Fruit fly (Drosophila melanogaster) whole organism, pupa: ENCODE data around the gene CG4069.

Experiments used
- CG10348 ChIP-seq: fragments of 200-800 bp; sonication (Bioruptor generic); IDR thresholded peaks from 2 replicates; pipeline ENCODE4 v1.3.6; 2022; ENCODE audit warnings: missing biosample characterization, missing genetic modification characterization
- CG12605 ChIP-seq: fragments of 200-800 bp; sonication (Bioruptor generic); IDR thresholded peaks from 2 replicates; pipeline ENCODE4 v1.3.6; 2022; ENCODE audit warnings: missing biosample characterization, missing genetic modification characterization
- CG13204 ChIP-seq: fragments of 200-800 bp; sonication (Bioruptor generic); optimal IDR thresholded peaks from 2 replicates; lab custom pipeline; 2018; ENCODE audit warnings: missing biosample characterization, mild to moderate bottlenecking, missing genetic modification characterization, moderate library complexity
- CG14655 ChIP-seq: fragments of 200-800 bp; sonication (Bioruptor generic); optimal IDR thresholded peaks from 3 replicates; lab custom pipeline; 2017; ENCODE audit warnings: mild to moderate bottlenecking, missing biosample characterization, missing genetic modification reagents, missing genetic modification characterization
- CG15710 ChIP-seq: fragments of 200-800 bp; sonication (Bioruptor generic); optimal IDR thresholded peaks from 2 replicates; lab custom pipeline; 2018; ENCODE audit warnings: missing biosample characterization, mild to moderate bottlenecking, missing genetic modification characterization, moderate library complexity
- CG17806 ChIP-seq: fragments of 200-800 bp; sonication (Bioruptor generic); optimal IDR thresholded peaks from 2 replicates; lab custom pipeline; 2018; ENCODE audit warnings: missing biosample characterization, mild to moderate bottlenecking, missing genetic modification characterization, moderate library complexity
- CG32121 ChIP-seq: fragments of 200-800 bp; sonication (Bioruptor generic); IDR thresholded peaks from 2 replicates; pipeline ENCODE4 v1.3.6; 2022; ENCODE audit warnings: missing biosample characterization, missing genetic modification characterization
- CG34367 ChIP-seq: fragments of 200-800 bp; sonication (Bioruptor generic); optimal IDR thresholded peaks from 2 replicates; lab custom pipeline; 2018; ENCODE audit warnings: missing biosample characterization, mild to moderate bottlenecking, missing genetic modification characterization
- CG4496 ChIP-seq: fragments of 200-800 bp; sonication (Bioruptor generic); IDR thresholded peaks from 3 replicates; pipeline ENCODE4 v1.3.6; 2022; ENCODE audit warnings: missing biosample characterization, missing genetic modification characterization
- CG8159 ChIP-seq: fragments of 200-800 bp; sonication (Bioruptor generic); optimal IDR thresholded peaks from 3 replicates; lab custom pipeline; 2018; ENCODE audit warnings: missing biosample characterization, mild to moderate bottlenecking, missing genetic modification characterization, moderate library complexity
- CG8301 ChIP-seq: fragments of 200-800 bp; sonication (Bioruptor generic); optimal IDR thresholded peaks from 2 replicates; lab custom pipeline; 2018; ENCODE audit warnings: missing biosample characterization, mild to moderate bottlenecking, missing genetic modification characterization
- CG9948 ChIP-seq: fragments of 200-800 bp; sonication (Bioruptor generic); optimal IDR thresholded peaks from 2 replicates; lab custom pipeline; 2018; ENCODE audit warnings: missing biosample characterization, mild to moderate bottlenecking, missing genetic modification characterization, moderate library complexity
- D1 ChIP-seq: fragments of 200-800 bp; sonication (Bioruptor generic); optimal IDR thresholded peaks from 2 replicates; lab custom pipeline; 2018; ENCODE audit warnings: missing biosample characterization, mild to moderate bottlenecking, missing genetic modification characterization, moderate library complexity
- EcR ChIP-seq: fragments of 200-800 bp; sonication (Bioruptor generic); optimal IDR thresholded peaks from 3 replicates; lab custom pipeline; 2019; ENCODE audit warnings: missing biosample characterization, missing genetic modification characterization, mild to moderate bottlenecking, moderate library complexity, missing genetic modification reagents
- Ets98B ChIP-seq: fragments of 200-800 bp; sonication (Bioruptor generic); IDR thresholded peaks from 2 replicates; pipeline ENCODE4 v1.3.6; 2022; ENCODE audit warnings: missing biosample characterization, missing genetic modification characterization
- Pif1A ChIP-seq: fragments of 200-800 bp; sonication (Bioruptor generic); optimal IDR thresholded peaks from 3 replicates; lab custom pipeline; 2016; ENCODE audit warnings: missing biosample characterization, missing genetic modification characterization
- Pif1B ChIP-seq: fragments of 200-800 bp; sonication (Bioruptor generic); optimal IDR thresholded peaks from 3 replicates; lab custom pipeline; 2016; ENCODE audit warnings: missing biosample characterization, missing genetic modification characterization
- Snoo ChIP-seq: fragments of 200-800 bp; sonication (Bioruptor generic); optimal IDR thresholded peaks from 3 replicates; lab custom pipeline; 2017; ENCODE audit warnings: missing biosample characterization, mild to moderate bottlenecking, missing genetic modification characterization, inconsistent platforms
- fd96Ca ChIP-seq: fragments of 200-800 bp; sonication (Bioruptor generic); IDR thresholded peaks from 3 replicates; pipeline ENCODE4 v1.3.6; 2022; ENCODE audit warnings: missing biosample characterization, missing genetic modification characterization
- gl ChIP-seq: fragments of 200-800 bp; sonication (Bioruptor generic); optimal IDR thresholded peaks from 2 replicates; lab custom pipeline; 2018; ENCODE audit warnings: missing biosample characterization, mild to moderate bottlenecking, missing genetic modification characterization
- rn ChIP-seq: fragments of 200-800 bp; sonication (Bioruptor generic); IDR thresholded peaks from 2 replicates; pipeline ENCODE4 v1.3.6; 2022; ENCODE audit warnings: missing biosample characterization, missing genetic modification characterization

CG4069 gene

dm6 chr3L:12495312-12495725 is 41.8 kb downstream of the CG4069 start:
- TF ChIP-seq Pif1B (GFP tag; lab: Kevin White, UChicago), result peak; percentile 83
- peak; percentile 20; the same call in 1 of the 2 replicates for TF ChIP-seq CG10348 (GFP tag; lab: Robert Waterston, UW)
- peak; percentile 84 for TF ChIP-seq Pif1A (GFP tag; lab: Kevin White, UChicago)
- peak; percentile 87 for TF ChIP-seq CG8159 (tag; lab: Kevin White, UChicago)
- peak; percentile 67 for TF ChIP-seq Ets98B (GFP tag; lab: Robert Waterston, UW)
- TF ChIP-seq Snoo (tag; lab: Kevin White, UChicago), result peak; percentile 86
- peak; percentile 75 for TF ChIP-seq D1 (tag; lab: Kevin White, UChicago)
- TF ChIP-seq CG12605 (GFP tag; lab: Robert Waterston, UW), result 0 out of 2 replicates have a peak, but pooled peaks have one; percentile 20
- no peak for TF ChIP-seq EcR (GFP tag; lab: Kevin White, UChicago)
- no peak; the same call in none of the 3 replicates for TF ChIP-seq CG4496 (GFP tag; lab: Robert Waterston, UW)
- TF ChIP-seq gl (tag; lab: Kevin White, UChicago), result peak; percentile 60
- 0 out of 2 replicates have a peak, but pooled peaks have one; percentile 25 for TF ChIP-seq rn
- peak; percentile 82 for TF ChIP-seq CG9948 (tag; lab: Kevin White, UChicago)
- peak; percentile 85 for TF ChIP-seq CG15710 (tag; lab: Kevin White, UChicago)
- peak; percentile 69; the same call in 2 of the 3 replicates for TF ChIP-seq fd96Ca (GFP tag; lab: Robert Waterston, UW)
- TF ChIP-seq CG8301 (tag; lab: Kevin White, UChicago), result peak; percentile 92
- TF ChIP-seq CG32121, result peak; percentile 73
- peak; percentile 95 for TF ChIP-seq CG14655 (GFP tag; lab: Kevin White, UChicago)
- TF ChIP-seq CG13204 (GFP tag; lab: Kevin White, UChicago), result no peak
- peak; percentile 76 for TF ChIP-seq CG17806 (tag; lab: Kevin White, UChicago)
- TF ChIP-seq CG34367, result peak; percentile 75

dm6 chr3L:12494273-12494672 is 42.8 kb downstream of the CG4069 start:
- TF ChIP-seq fd96Ca (GFP tag; lab: Robert Waterston, UW), result no peak
- no peak for TF ChIP-seq CG12605 (GFP tag; lab: Robert Waterston, UW)
- TF ChIP-seq CG15710 (tag; lab: Kevin White, UChicago), result no peak
- no peak for TF ChIP-seq CG17806 (tag; lab: Kevin White, UChicago)
- no peak for TF ChIP-seq CG10348 (GFP tag; lab: Robert Waterston, UW)
- no peak for TF ChIP-seq Snoo (tag; lab: Kevin White, UChicago)
- TF ChIP-seq CG32121, result no peak
- no peak for TF ChIP-seq CG34367
- TF ChIP-seq CG14655 (GFP tag; lab: Kevin White, UChicago), result no peak
- TF ChIP-seq Pif1A (GFP tag; lab: Kevin White, UChicago), result no peak
- TF ChIP-seq CG9948 (tag; lab: Kevin White, UChicago), result no peak
- no peak for TF ChIP-seq Pif1B (GFP tag; lab: Kevin White, UChicago)
- TF ChIP-seq CG4496 (GFP tag; lab: Robert Waterston, UW), result no peak
- TF ChIP-seq rn, result no peak
- no peak for TF ChIP-seq CG8159 (tag; lab: Kevin White, UChicago)

- TF ChIP-seq CG8301 (tag; lab: Kevin White, UChicago) (peak; percentile 94), Ets98B (GFP tag; lab: Robert Waterston, UW) (peak; percentile 97), Snoo (tag; lab: Kevin White, UChicago) (peak; percentile 85), gl (tag; lab: Kevin White, UChicago) (peak; percentile 61), CG15710 (tag; lab: Kevin White, UChicago) (peak; percentile 87), CG32121 (peak; percentile 95), CG13204 (GFP tag; lab: Kevin White, UChicago) (peak; percentile 60), EcR (GFP tag; lab: Kevin White, UChicago) (peak; percentile 50), fd96Ca (GFP tag; lab: Robert Waterston, UW) (peak; percentile 96), CG14655 (GFP tag; lab: Kevin White, UChicago) (peak; percentile 94), D1 (tag; lab: Kevin White, UChicago) (peak; percentile 69), CG17806 (tag; lab: Kevin White, UChicago) (peak; percentile 89), Pif1A (GFP tag; lab: Kevin White, UChicago) (peak; percentile 94), CG4496 (GFP tag; lab: Robert Waterston, UW) (peak; percentile 96), CG34367 (peak; percentile 89), CG12605 (GFP tag; lab: Robert Waterston, UW) (peak; percentile 93), CG8159 (tag; lab: Kevin White, UChicago) (peak; percentile 89), Pif1B (GFP tag; lab: Kevin White, UChicago) (peak; percentile 96), rn (peak; percentile 81; the same call in 1 of the 2 replicates), CG10348 (GFP tag; lab: Robert Waterston, UW) (peak; percentile 79; the same call in 1 of the 2 replicates), CG9948 (tag; lab: Kevin White, UChicago) (peak; percentile 85)
These were observed 46.6 kb downstream of the CG4069 start, which contains the start of gene CG10660 for dm6 chr3L:12490418-12491035. CG10660 (minus strand) TSS chr3L:12490676.

- TF ChIP-seq CG9948 (tag; lab: Kevin White, UChicago) (no peak), fd96Ca (GFP tag; lab: Robert Waterston, UW) (peak; percentile 44; the same call in 1 of the 3 replicates), Pif1A (GFP tag; lab: Kevin White, UChicago) (no peak), CG17806 (tag; lab: Kevin White, UChicago) (no peak), Pif1B (GFP tag; lab: Kevin White, UChicago) (peak; percentile 52), EcR (GFP tag; lab: Kevin White, UChicago) (peak; percentile 87), CG10348 (GFP tag; lab: Robert Waterston, UW) (no peak), CG32121 (0 out of 2 replicates have a peak, but pooled peaks have one; percentile 20), CG34367 (no peak), Ets98B (GFP tag; lab: Robert Waterston, UW) (peak; percentile 53; the same call in 1 of the 2 replicates), CG12605 (GFP tag; lab: Robert Waterston, UW) (peak; percentile 46), CG14655 (GFP tag; lab: Kevin White, UChicago) (no peak), gl (tag; lab: Kevin White, UChicago) (peak; percentile 25), Snoo (tag; lab: Kevin White, UChicago) (no peak), D1 (tag; lab: Kevin White, UChicago) (no peak), CG13204 (GFP tag; lab: Kevin White, UChicago) (no peak), CG4496 (GFP tag; lab: Robert Waterston, UW) (no peak), rn (no peak), CG15710 (tag; lab: Kevin White, UChicago) (no peak), CG8159 (tag; lab: Kevin White, UChicago) (no peak), CG8301 (tag; lab: Kevin White, UChicago) (no peak)
These were observed 47.2 kb downstream of the CG4069 start for dm6 chr3L:12489952-12490351.
